Fruit fly (Drosophila melanogaster) whole organism, adult: Measurements from ENCODE around the gene shd.

Experiments used
- CG11617 ChIP-seq: fragments of 200-800 bp; sonication (Bioruptor generic); optimal IDR thresholded peaks from 2 replicates; lab custom pipeline; 2017; ENCODE audit warnings: mild to moderate bottlenecking, missing biosample characterization, missing genetic modification reagents, missing genetic modification characterization
- CG12768 ChIP-seq: fragments of 200-800 bp; sonication (Bioruptor generic); optimal IDR thresholded peaks from 2 replicates; lab custom pipeline; 2017; ENCODE audit warnings: missing biosample characterization, missing genetic modification characterization, mild to moderate bottlenecking, moderate library complexity, missing genetic modification reagents
- CG33017 ChIP-seq: fragments of 200-800 bp; sonication (Bioruptor generic); optimal IDR thresholded peaks from 2 replicates; lab custom pipeline; 2018; ENCODE audit warnings: missing biosample characterization, mild to moderate bottlenecking, missing genetic modification characterization, moderate library complexity
- Mnt ChIP-seq: fragments of 200-800 bp; sonication (Bioruptor generic); optimal IDR thresholded peaks from 2 replicates; lab custom pipeline; 2016; ENCODE audit warnings: missing biosample characterization, mild to moderate bottlenecking, missing genetic modification characterization
- bab1 ChIP-seq: fragments of 200-800 bp; sonication (Bioruptor generic); optimal IDR thresholded peaks from 3 replicates; lab custom pipeline; 2019; ENCODE audit warnings: missing biosample characterization, mild to moderate bottlenecking, missing genetic modification characterization, moderate library complexity
- cnc ChIP-seq, 2 experiments: fragments of >200 bp; optimal IDR thresholded peaks; 2 replicates each; lab custom pipeline; 2017
- kay ChIP-seq: fragments of 200-800 bp; sonication (Bioruptor generic); peaks from one replicate; lab custom pipeline; 2016; ENCODE audit warnings: missing biosample characterization, missing genetic modification characterization, borderline replicate concordance
- ovo ChIP-seq: fragments of 200-800 bp; sonication (Bioruptor generic); optimal IDR thresholded peaks from 2 replicates; lab custom pipeline; 2016; ENCODE audit warnings: missing biosample characterization, missing genetic modification characterization
- pad ChIP-seq: fragments of 200-800 bp; sonication (Bioruptor generic); optimal IDR thresholded peaks from 3 replicates; lab custom pipeline; 2017; ENCODE audit warnings: missing biosample characterization, missing genetic modification characterization, mild to moderate bottlenecking, moderate library complexity, missing genetic modification reagents
- toe ChIP-seq: fragments of 200-800 bp; sonication (Bioruptor generic); optimal IDR thresholded peaks from 2 replicates; lab custom pipeline; 2016; ENCODE audit warnings: missing biosample characterization, missing genetic modification characterization

DNA sequence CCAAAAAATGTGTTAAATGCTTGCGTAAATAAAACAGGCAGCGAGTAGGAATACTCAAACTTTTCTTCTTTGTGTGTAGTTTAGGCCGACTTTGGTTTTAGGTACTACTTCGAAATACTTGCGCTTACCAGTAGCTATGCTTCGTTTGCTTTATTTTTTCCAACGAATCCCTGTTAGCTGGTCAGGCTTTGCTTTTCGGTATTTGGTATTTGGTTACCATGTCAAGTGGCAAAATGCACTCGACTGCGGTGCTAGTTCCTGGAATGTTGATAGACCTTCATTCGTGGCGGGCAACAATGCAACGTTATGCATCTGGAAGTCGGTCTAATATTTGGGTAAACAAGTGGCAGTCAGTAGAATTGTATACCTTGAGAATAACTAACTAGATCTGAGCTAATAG is 49.5 kb downstream of the shd start:
- TF ChIP-seq kay (no peak), bab1 (GFP tag; lab: Kevin White, UChicago) (no peak), CG12768 (GFP tag; lab: Kevin White, UChicago) (no peak), CG33017 (tag; lab: Kevin White, UChicago) (no peak), cnc (optimal IDR thresholded peaks at IDR 0.05; lab: Kevin White, UChicago) (no peak), CG11617 (GFP tag; lab: Kevin White, UChicago) (no peak), pad (GFP tag; lab: Kevin White, UChicago) (no peak), Mnt (no peak), ovo (GFP tag; lab: Kevin White, UChicago) (no peak), toe (no peak)
